Fruit fly (Drosophila melanogaster) S2 (cell line): ENCODE measurements around the gene kmg.

Experiments used
- CG8478 ChIP-seq: fragments of >200 bp; optimal IDR thresholded peaks from 2 replicates; lab custom pipeline; 2018
- CTCF ChIP-seq, 2 experiments: fragments of >200 bp; optimal IDR thresholded peaks; 2 replicates each; lab custom pipeline; 2018

Gene kmg

dm6 chr2L:13160227-13160626 is at the start of gene kmg:
Gene kmg, plus strand, starts transcription at chr2L:13160527.
- TF ChIP-seq CG8478 (lab: Kevin White, UChicago) (no peak), CTCF (optimal IDR thresholded peaks at IDR 0.05; lab: Kevin White, UChicago) (no peak)

- TF ChIP-seq CG8478 (lab: Kevin White, UChicago), result no peak
- TF ChIP-seq CTCF (optimal IDR thresholded peaks at IDR 0.05; lab: Kevin White, UChicago), result no peak
Observed at dm6 chr2L:13113580-13113979, 46.7 kb upstream of the kmg start.

dm6 chr2L:13116738-13117137 is 43.6 kb upstream of the kmg start:
- TF ChIP-seq CTCF (optimal IDR thresholded peaks at IDR 0.05; lab: Kevin White, UChicago) (no peak), CG8478 (lab: Kevin White, UChicago) (no peak)

- TF ChIP-seq CG8478 (lab: Kevin White, UChicago) (no peak), CTCF (optimal IDR thresholded peaks at IDR 0.05; lab: Kevin White, UChicago) (no peak)
Observed at dm6 chr2L:13119034-13119433, 41.3 kb upstream of the kmg start, which contains the start of the genes CG44198 and CG43050. Gene CG44198, minus strand, starts transcription at chr2L:13119134. Gene CG43050, plus strand, starts transcription at chr2L:13119294.

dm6 chr2L:13122526-13122925 is 37.8 kb upstream of the kmg start:
- no peak for TF ChIP-seq CG8478 (lab: Kevin White, UChicago)
- no peak for TF ChIP-seq CTCF (optimal IDR thresholded peaks at IDR 0.05; lab: Kevin White, UChicago)

- TF ChIP-seq CG8478 (lab: Kevin White, UChicago), result no peak
- no peak for TF ChIP-seq CTCF (optimal IDR thresholded peaks at IDR 0.05; lab: Kevin White, UChicago)
Observed at dm6 chr2L:13130291-13130690, 30.0 kb upstream of the kmg start, which contains the start of gene CG5122. Gene CG5122, plus strand, starts transcription at chr2L:13130591.

dm6 chr2L:13135929-13136328 is 24.4 kb upstream of the kmg start:
- no peak for TF ChIP-seq CG8478 (lab: Kevin White, UChicago)
- TF ChIP-seq CTCF (optimal IDR thresholded peaks at IDR 0.05; lab: Kevin White, UChicago), result no peak

- TF ChIP-seq CTCF (optimal IDR thresholded peaks at IDR 0.05; lab: Kevin White, UChicago) (no peak), CG8478 (lab: Kevin White, UChicago) (no peak)
Observed at dm6 chr2L:13140891-13141290, 19.4 kb upstream of the kmg start.

- TF ChIP-seq CTCF (optimal IDR thresholded peaks at IDR 0.05; lab: Kevin White, UChicago) (no peak), CG8478 (lab: Kevin White, UChicago) (no peak)
Observed at dm6 chr2L:13142803-13143202, 17.5 kb upstream of the kmg start, which contains the start of gene CG9928. Gene CG9928, minus strand, starts transcription at chr2L:13142903.

- TF ChIP-seq CG8478 (lab: Kevin White, UChicago) (no peak), CTCF (optimal IDR thresholded peaks at IDR 0.05; lab: Kevin White, UChicago) (no peak)
Observed at dm6 chr2L:13143522-13143921, 16.8 kb upstream of the kmg start, which contains the start of gene CG16978. Gene CG16978, minus strand, starts transcription at chr2L:13143622.

- TF ChIP-seq CG8478 (lab: Kevin White, UChicago) (no peak), CTCF (optimal IDR thresholded peaks at IDR 0.05; lab: Kevin White, UChicago) (no peak)
Observed at dm6 chr2L:13145035-13145683, 15.2 kb upstream of the kmg start.

- TF ChIP-seq CTCF (optimal IDR thresholded peaks at IDR 0.05; lab: Kevin White, UChicago), result no peak
- no peak for TF ChIP-seq CG8478 (lab: Kevin White, UChicago)
Observed at dm6 chr2L:13146254-13146653, 14.1 kb upstream of the kmg start.

dm6 chr2L:13154313-13154712 is 6.0 kb upstream of the kmg start:
- TF ChIP-seq CTCF (optimal IDR thresholded peaks at IDR 0.05; lab: Kevin White, UChicago), result no peak
- no peak for TF ChIP-seq CG8478 (lab: Kevin White, UChicago)

dm6 chr2L:13156349-13156748 is 4.0 kb upstream of the kmg start:
- TF ChIP-seq CG8478 (lab: Kevin White, UChicago) (no peak), CTCF (optimal IDR thresholded peaks at IDR 0.05; lab: Kevin White, UChicago) (no peak)

dm6 chr2L:13157903-13158302 is 2.4 kb upstream of the kmg start:
- TF ChIP-seq CTCF (optimal IDR thresholded peaks at IDR 0.05; lab: Kevin White, UChicago), result no peak
- no peak for TF ChIP-seq CG8478 (lab: Kevin White, UChicago)

- TF ChIP-seq CG8478 (lab: Kevin White, UChicago), result no peak
- no peak for TF ChIP-seq CTCF (optimal IDR thresholded peaks at IDR 0.05; lab: Kevin White, UChicago)
Observed at dm6 chr2L:13158510-13158909, 1.8 kb upstream of the kmg start, which contains the start of gene Pk34A. Gene Pk34A, plus strand, starts transcription at chr2L:13158810.
